Fruit fly (Drosophila melanogaster) whole organism, embryonic: ENCODE data around the gene CG2021.

ENCODE experiments used
- Aef1 ChIP-seq: fragments of 200-800 bp; sonication (Bioruptor generic); IDR thresholded peaks from 3 replicates; pipeline ENCODE4 v1.3.6; 2022; ENCODE audit warnings: missing biosample characterization, missing genetic modification characterization
- Asciz ChIP-seq: fragments of 200-800 bp; sonication (Bioruptor generic); optimal IDR thresholded peaks from 2 replicates; lab custom pipeline; 2017; ENCODE audit warnings: missing biosample characterization, mild to moderate bottlenecking, missing genetic modification characterization, missing genetic modification reagents
- CG10565 ChIP-seq: fragments of 200-800 bp; sonication (Bioruptor generic); optimal IDR thresholded peaks from 3 replicates; lab custom pipeline; 2016; ENCODE audit warnings: missing biosample characterization, mild to moderate bottlenecking, missing genetic modification characterization
- CG10959 ChIP-seq: fragments of 200-800 bp; sonication (Bioruptor generic); IDR thresholded peaks from 2 replicates; pipeline ENCODE4 v1.3.6; 2022; ENCODE audit warnings: missing biosample characterization, missing genetic modification characterization
- CG11247 ChIP-seq: fragments of 200-800 bp; sonication (Bioruptor generic); IDR thresholded peaks from 2 replicates; pipeline ENCODE4 v1.3.6; 2022; ENCODE audit warnings: missing biosample characterization, missing genetic modification characterization
- CG11696 ChIP-seq: fragments of 200-800 bp; sonication (Bioruptor generic); IDR thresholded peaks from 2 replicates; pipeline ENCODE4 v1.3.6; 2022; ENCODE audit warnings: missing biosample characterization, missing genetic modification characterization
- CG11723 ChIP-seq: fragments of 200-800 bp; sonication (Bioruptor generic); optimal IDR thresholded peaks from 2 replicates; lab custom pipeline; 2017; ENCODE audit warnings: missing biosample characterization, mild to moderate bottlenecking, missing genetic modification characterization
- CG13123 ChIP-seq: fragments of 200-800 bp; sonication (Bioruptor generic); optimal IDR thresholded peaks from 2 replicates; lab custom pipeline; 2016; ENCODE audit warnings: missing biosample characterization, missing genetic modification characterization
- CG13424 ChIP-seq: fragments of 200-800 bp; sonication (Bioruptor generic); optimal IDR thresholded peaks from 2 replicates; lab custom pipeline; 2019; ENCODE audit warnings: missing biosample characterization, mild to moderate bottlenecking, missing genetic modification characterization, moderate library complexity
- CG15073 ChIP-seq: fragments of 200-800 bp; sonication (Bioruptor generic); optimal IDR thresholded peaks from 2 replicates; lab custom pipeline; 2016; ENCODE audit warnings: missing biosample characterization, missing genetic modification characterization
- CG15479 ChIP-seq: fragments of 200-800 bp; sonication (Bioruptor generic); optimal IDR thresholded peaks from 3 replicates; lab custom pipeline; 2019; ENCODE audit warnings: missing biosample characterization, mild to moderate bottlenecking, missing genetic modification characterization, moderate library complexity
- CG16813 ChIP-seq: fragments of 200-800 bp; sonication (Bioruptor generic); IDR thresholded peaks from 3 replicates; pipeline ENCODE4 v1.3.6; 2022; ENCODE audit warnings: missing biosample characterization, missing genetic modification characterization; ENCODE audit not compliant: partially characterized antibody
- CG17385 ChIP-seq: fragments of 200-800 bp; sonication (Bioruptor generic); optimal IDR thresholded peaks from 3 replicates; lab custom pipeline; 2018; ENCODE audit warnings: missing biosample characterization, mild to moderate bottlenecking, missing genetic modification characterization
- CG30431 ChIP-seq: fragments of 200-800 bp; sonication (Bioruptor generic); optimal IDR thresholded peaks from 2 replicates; lab custom pipeline; 2017; ENCODE audit warnings: missing biosample characterization, missing genetic modification characterization
- CG3838 ChIP-seq: fragments of 200-800 bp; sonication (Bioruptor generic); optimal IDR thresholded peaks from 3 replicates; lab custom pipeline; 2016; ENCODE audit warnings: missing biosample characterization, missing genetic modification characterization
- CG3995 ChIP-seq: fragments of 200-800 bp; sonication (Bioruptor generic); optimal IDR thresholded peaks from 3 replicates; lab custom pipeline; 2016; ENCODE audit warnings: missing biosample characterization, missing genetic modification characterization
- CG4360 ChIP-seq: fragments of 200-800 bp; sonication (Bioruptor generic); IDR thresholded peaks from 2 replicates; pipeline ENCODE4 v1.3.6; 2022; ENCODE audit warnings: missing biosample characterization, missing genetic modification characterization
- CG4730 ChIP-seq: fragments of 200-800 bp; sonication (Bioruptor generic); IDR thresholded peaks from 2 replicates; pipeline ENCODE4 v1.3.6; 2022; ENCODE audit warnings: missing biosample characterization, missing genetic modification characterization
- CG6254 ChIP-seq: fragments of 200-800 bp; sonication (Bioruptor generic); optimal IDR thresholded peaks from 3 replicates; lab custom pipeline; 2017; ENCODE audit warnings: mild to moderate bottlenecking, missing biosample characterization, missing genetic modification reagents, missing genetic modification characterization
- CG6654 ChIP-seq: fragments of 200-800 bp; sonication (Bioruptor generic); optimal IDR thresholded peaks from 2 replicates; lab custom pipeline; 2017; ENCODE audit warnings: missing biosample characterization, mild to moderate bottlenecking, missing genetic modification characterization
- CG7928 ChIP-seq: fragments of 200-800 bp; sonication (Bioruptor generic); optimal IDR thresholded peaks from 2 replicates; lab custom pipeline; 2017; ENCODE audit warnings: missing biosample characterization, mild to moderate bottlenecking, missing genetic modification characterization
- CG8089 ChIP-seq: fragments of 200-800 bp; sonication (Bioruptor generic); optimal IDR thresholded peaks from 3 replicates; lab custom pipeline; 2016; ENCODE audit warnings: missing biosample characterization, missing genetic modification characterization
- CTCF ChIP-seq: fragments of 200-800 bp; sonication (Bioruptor generic); optimal IDR thresholded peaks from 2 replicates; lab custom pipeline; 2017; ENCODE audit warnings: missing biosample characterization, mild to moderate bottlenecking, missing genetic modification characterization, moderate library complexity
- Dek ChIP-seq: fragments of 200-800 bp; sonication (Bioruptor generic); optimal IDR thresholded peaks from 3 replicates; lab custom pipeline; 2019; ENCODE audit warnings: missing biosample characterization, mild to moderate bottlenecking, missing genetic modification characterization, moderate library complexity
- HLH3B ChIP-seq: fragments of 200-800 bp; sonication (Bioruptor generic); IDR thresholded peaks from 2 replicates; pipeline ENCODE4 v1.3.6; 2022; ENCODE audit warnings: missing biosample characterization, missing genetic modification characterization
- Med ChIP-seq: fragments of 200-800 bp; sonication (Bioruptor generic); peaks from one replicate; lab custom pipeline; 2016; ENCODE audit warnings: missing biosample characterization, missing genetic modification characterization, mild to moderate bottlenecking, inconsistent platforms, moderate library complexity
- NFAT ChIP-seq: fragments of 200-800 bp; sonication (Bioruptor generic); IDR thresholded peaks from 2 replicates; pipeline ENCODE4 v1.3.6; 2022; ENCODE audit warnings: missing biosample characterization, missing genetic modification characterization
- Pdp1 ChIP-seq, 2 experiments: fragments of 200-800 bp; sonication (Bioruptor generic); optimal IDR thresholded peaks; 3 replicates each; lab custom pipeline; 2016; ENCODE audit warnings: missing biosample characterization in 2 of 2, missing genetic modification characterization in 2 of 2, mild to moderate bottlenecking in 1 of 2, moderate library complexity in 1 of 2
- Poxn ChIP-seq: fragments of 200-800 bp; sonication (Bioruptor generic); IDR thresholded peaks from 2 replicates; pipeline ENCODE4 v1.3.6; 2022; ENCODE audit warnings: missing biosample characterization, missing genetic modification characterization
- Rx ChIP-seq: fragments of 200-800 bp; sonication (Bioruptor generic); IDR thresholded peaks from 2 replicates; pipeline ENCODE4 v1.3.6; 2022; ENCODE audit warnings: missing biosample characterization, missing genetic modification characterization
- Taf1 ChIP-seq: fragments of 200-800 bp; sonication (Bioruptor generic); IDR thresholded peaks from 2 replicates; pipeline ENCODE4 v1.3.6; 2022; ENCODE audit warnings: missing biosample characterization, missing genetic modification characterization
- Vsx1 ChIP-seq: fragments of 200-800 bp; sonication (Bioruptor generic); optimal IDR thresholded peaks from 2 replicates; lab custom pipeline; 2017; ENCODE audit warnings: missing biosample characterization, mild to moderate bottlenecking, missing genetic modification characterization, missing genetic modification reagents
- br ChIP-seq: fragments of >200 bp; optimal IDR thresholded peaks from 2 replicates; lab custom pipeline; 2017
- crol ChIP-seq: fragments of 200-800 bp; sonication (Bioruptor generic); IDR thresholded peaks from 2 replicates; pipeline ENCODE4 v1.3.6; 2022; ENCODE audit warnings: missing biosample characterization, missing genetic modification characterization
- danr ChIP-seq: fragments of 200-800 bp; sonication (Bioruptor generic); IDR thresholded peaks from 2 replicates; pipeline ENCODE4 v1.3.6; 2022; ENCODE audit warnings: missing biosample characterization, missing genetic modification characterization
- gce ChIP-seq: fragments of 200-800 bp; sonication (Bioruptor generic); IDR thresholded peaks from 3 replicates; pipeline ENCODE4 v1.3.6; 2022; ENCODE audit warnings: missing biosample characterization, missing genetic modification characterization
- hkb ChIP-seq, 2 experiments: fragments of 200-800 bp in 1 of 2; fragments of >200 bp in 1 of 2; sonication (Bioruptor generic) in 1 of 2; IDR thresholded peaks in 1 of 2; optimal IDR thresholded peaks in 1 of 2; 2 replicates each; pipeline versions ENCODE4 v1.3.6 to Lab custom; 2017 to 2022; ENCODE audit warnings: missing biosample characterization in 1 of 2, missing genetic modification characterization in 1 of 2
- ken ChIP-seq: fragments of 200-800 bp; sonication (Bioruptor generic); IDR thresholded peaks from 3 replicates; pipeline ENCODE4 v1.3.6; 2022; ENCODE audit warnings: missing biosample characterization, missing genetic modification characterization
- luna ChIP-seq: fragments of 200-800 bp; sonication (Bioruptor generic); optimal IDR thresholded peaks from 2 replicates; lab custom pipeline; 2016; ENCODE audit warnings: missing biosample characterization, missing genetic modification characterization
- maf-S ChIP-seq: fragments of 200-800 bp; sonication (Bioruptor generic); optimal IDR thresholded peaks from 2 replicates; lab custom pipeline; 2016; ENCODE audit warnings: missing biosample characterization, missing genetic modification characterization
- nerfin-2 ChIP-seq: fragments of 200-800 bp; sonication (Bioruptor generic); IDR thresholded peaks from 2 replicates; pipeline ENCODE4 v1.3.6; 2022; ENCODE audit warnings: missing biosample characterization, missing genetic modification characterization; ENCODE audit not compliant: partially characterized antibody
- onecut ChIP-seq: fragments of 200-800 bp; sonication (Bioruptor generic); IDR thresholded peaks from 2 replicates; pipeline ENCODE4 v1.3.6; 2022; ENCODE audit warnings: missing biosample characterization, missing genetic modification characterization
- pnt ChIP-seq: fragments of 200-800 bp; sonication (Bioruptor generic); optimal IDR thresholded peaks from 3 replicates; lab custom pipeline; 2016; ENCODE audit warnings: missing biosample characterization, missing genetic modification characterization
- rib ChIP-seq: fragments of 200-800 bp; sonication (Bioruptor generic); IDR thresholded peaks from 2 replicates; pipeline ENCODE4 v1.3.6; 2022; ENCODE audit warnings: missing biosample characterization, missing genetic modification characterization
- sd ChIP-seq: fragments of 200-800 bp; sonication (Bioruptor generic); optimal IDR thresholded peaks from 3 replicates; lab custom pipeline; 2018; ENCODE audit warnings: missing biosample characterization, mild to moderate bottlenecking, missing genetic modification characterization, moderate library complexity
- sisA ChIP-seq: fragments of 200-800 bp; sonication (Bioruptor generic); IDR thresholded peaks from 2 replicates; pipeline ENCODE4 v1.3.6; 2022; ENCODE audit warnings: missing biosample characterization, missing genetic modification characterization
- slp2 ChIP-seq: fragments of 200-800 bp; sonication (Bioruptor generic); optimal IDR thresholded peaks from 2 replicates; lab custom pipeline; 2016; ENCODE audit warnings: missing biosample characterization, missing genetic modification characterization
- sna ChIP-seq: fragments of 200-800 bp; sonication (Bioruptor generic); IDR thresholded peaks from 2 replicates; pipeline ENCODE4 v1.3.6; 2022; ENCODE audit warnings: missing biosample characterization, missing genetic modification characterization; ENCODE audit not compliant: partially characterized antibody
- tin ChIP-seq: fragments of 200-800 bp; sonication (Bioruptor generic); optimal IDR thresholded peaks from 3 replicates; lab custom pipeline; 2016; ENCODE audit warnings: missing biosample characterization, missing genetic modification characterization
- zfh2 ChIP-seq: fragments of 200-800 bp; sonication (Bioruptor generic); optimal IDR thresholded peaks from 2 replicates; lab custom pipeline; 2016; ENCODE audit warnings: missing biosample characterization, missing genetic modification characterization

Gene CG2021

dm6 chr3L:1738375-1739328 is 38.6 kb downstream of the CG2021 start, which contains the start of gene Gk2 (continued):
- no peak for TF ChIP-seq NFAT (GFP tag; lab: Robert Waterston, UW)
- TF ChIP-seq zfh2 (GFP tag; lab: Kevin White, UChicago) = no peak
- TF ChIP-seq onecut = no peak
- TF ChIP-seq Asciz (GFP tag; lab: Kevin White, UChicago) = no peak
- TF ChIP-seq pnt (GFP tag; lab: Kevin White, UChicago) = no peak
- no peak for TF ChIP-seq CTCF (GFP tag; lab: Kevin White, UChicago)
- no peak for TF ChIP-seq Rx
- no peak for TF ChIP-seq slp2
- peak; percentile 38; the same call in 1 of the 2 replicates for TF ChIP-seq crol (GFP tag; lab: Robert Waterston, UW)
- TF ChIP-seq CG15073 = no peak
- no peak for TF ChIP-seq Aef1 (GFP tag; lab: Robert Waterston, UW)
- no peak for TF ChIP-seq Taf1
- no peak for TF ChIP-seq CG6654
- TF ChIP-seq sd (tag; lab: Kevin White, UChicago) = no peak
- no peak for TF ChIP-seq CG30431 (GFP tag; lab: Kevin White, UChicago)
- TF ChIP-seq CG7928 = no peak
- no peak for TF ChIP-seq CG10565 (GFP tag; lab: Kevin White, UChicago)
- no peak for TF ChIP-seq CG3838 (GFP tag; lab: Kevin White, UChicago)
- TF ChIP-seq Poxn = no peak
- no peak for TF ChIP-seq CG11247 (GFP tag; lab: Robert Waterston, UW)
- no peak for TF ChIP-seq sisA
- no peak for TF ChIP-seq CG11723 (GFP tag; lab: Kevin White, UChicago)
- peak; percentile 10 for TF ChIP-seq Vsx1 (GFP tag; lab: Kevin White, UChicago)
- no peak for TF ChIP-seq CG4730 (GFP tag; lab: Robert Waterston, UW)
- TF ChIP-seq CG3995 (GFP tag; lab: Kevin White, UChicago) = peak; percentile 17
- no peak for TF ChIP-seq ken (GFP tag; lab: Robert Waterston, UW)
- no peak for TF ChIP-seq luna
- peak in 1 of 2 experiments; percentile 52 for TF ChIP-seq Pdp1 (GFP tag; optimal IDR thresholded peaks at IDR 0.05; lab: Kevin White, UChicago)
- TF ChIP-seq HLH3B (GFP tag; lab: Robert Waterston, UW) = no peak
- TF ChIP-seq CG13424 (tag; lab: Kevin White, UChicago) = no peak
- TF ChIP-seq danr (GFP tag; lab: Robert Waterston, UW) = no peak
- peak; percentile 38; the same call in 1 of the 2 replicates for TF ChIP-seq nerfin-2 (GFP tag; lab: Robert Waterston, UW)
- peak; percentile 88 for TF ChIP-seq Med
- TF ChIP-seq CG10959 (GFP tag; lab: Robert Waterston, UW) = no peak
- peak; percentile 28; the same call in 1 of the 2 replicates for TF ChIP-seq rib (GFP tag; lab: Robert Waterston, UW)
- TF ChIP-seq sna = peak; percentile 31; the same call in 1 of the 2 replicates
- no peak for TF ChIP-seq CG17385
- TF ChIP-seq CG8089 (GFP tag; lab: Kevin White, UChicago) = no peak
- TF ChIP-seq CG15479 (GFP tag; lab: Kevin White, UChicago) = no peak
- TF ChIP-seq CG13123 (GFP tag; lab: Kevin White, UChicago) = no peak
- TF ChIP-seq CG11696 (GFP tag; lab: Robert Waterston, UW) = no peak
- no peak for TF ChIP-seq gce (GFP tag; lab: Robert Waterston, UW)
- TF ChIP-seq maf-S (GFP tag; lab: Kevin White, UChicago) = no peak
- TF ChIP-seq CG6254 (GFP tag; lab: Kevin White, UChicago) = no peak
- TF ChIP-seq hkb (optimal IDR thresholded peaks at IDR 0.05; lab: Kevin White, UChicago) = no peak
- TF ChIP-seq hkb (GFP tag; IDR thresholded peaks at IDR 0.05; lab: Robert Waterston, UW) = no peak
- TF ChIP-seq CG4360 (GFP tag; lab: Robert Waterston, UW) = no peak
- no peak for TF ChIP-seq Dek (tag; lab: Kevin White, UChicago)
- TF ChIP-seq tin (GFP tag; lab: Kevin White, UChicago) = no peak
- peak; percentile 56 for TF ChIP-seq CG16813 (GFP tag; lab: Robert Waterston, UW)
- no peak for TF ChIP-seq br (lab: Kevin White, UChicago)
